Worm (Caenorhabditis elegans): ENCODE data around the gene arg-1.

The arg-1 gene

DNA sequence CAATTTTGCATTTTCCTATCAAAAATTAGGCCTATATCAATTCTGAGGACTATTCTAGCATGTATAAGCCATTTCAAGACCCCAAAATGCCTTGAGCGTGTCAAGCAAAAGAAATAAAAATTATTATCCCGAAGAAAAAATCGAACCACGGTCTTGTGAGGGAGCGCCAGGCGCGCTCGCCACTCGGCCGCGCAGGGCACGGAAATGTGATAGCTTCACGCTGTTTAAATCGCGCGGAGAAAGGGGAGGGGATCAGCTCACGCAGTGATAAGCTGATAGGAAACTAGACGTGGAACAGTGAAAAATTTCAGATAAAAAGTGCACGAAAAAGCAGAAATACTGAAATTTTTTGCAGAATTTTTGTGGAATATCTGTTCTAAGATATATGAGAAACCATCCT lies 51.0 kb downstream of the arg-1 start (continued):
- TF ChIP-seq elt-4 (tag; optimal IDR thresholded peaks at IDR 0.05) (no peak), nhr-232 (tag; optimal IDR thresholded peaks at IDR 0.05) (peak; percentile 58), pax-1 (tag; optimal IDR thresholded peaks at IDR 0.05) (no peak), unc-86 (tag; optimal IDR thresholded peaks at IDR 0.05) (peak; percentile 51), ref-2 (tag; optimal IDR thresholded peaks at IDR 0.05) (no peak), pha-2 (tag; optimal IDR thresholded peaks at IDR 0.05) (peak; percentile 62), ztf-16 (tag; optimal IDR thresholded peaks at IDR 0.05) (peak; percentile 48), ceh-30 (tag; optimal IDR thresholded peaks at IDR 0.05) (no peak), Y22D7AL.16 (tag; optimal IDR thresholded peaks at IDR 0.05) (peak; percentile 61), pqm-1 (tag; optimal IDR thresholded peaks at IDR 0.05) (peak; percentile 30), hlh-8 (tag; optimal IDR thresholded peaks at IDR 0.05) (no peak), rnt-1 (tag; optimal IDR thresholded peaks at IDR 0.05) (peak; percentile 28), dmd-4 (tag; optimal IDR thresholded peaks at IDR 0.05; ENCODE audit: borderline replicate concordance) (peak; percentile 67), tbx-2 (tag; optimal IDR thresholded peaks at IDR 0.05) (peak; percentile 24), fkh-6 (tag; optimal IDR thresholded peaks at IDR 0.05) (peak; percentile 64), elt-2 (tag; optimal IDR thresholded peaks at IDR 0.05) (peak; percentile 67), ceh-48 (tag; optimal IDR thresholded peaks at IDR 0.05) (peak; percentile 56), ceh-34 (tag; optimal IDR thresholded peaks at IDR 0.05) (peak; percentile 91), dve-1 (tag; optimal IDR thresholded peaks at IDR 0.05) (peak; percentile 29), eyg-1 (tag; optimal IDR thresholded peaks at IDR 0.05) (no peak), zip-5 (tag; optimal IDR thresholded peaks at IDR 0.05) (peak; percentile 5), tbx-7 (tag; optimal IDR thresholded peaks at IDR 0.05) (no peak), ceh-14 (tag; optimal IDR thresholded peaks at IDR 0.05) (peak; percentile 75), hlh-6 (tag; optimal IDR thresholded peaks at IDR 0.05) (peak; percentile 78), fax-1 (tag; optimal IDR thresholded peaks at IDR 0.05) (peak; percentile 48), hlh-13 (GFP tag; optimal IDR thresholded peaks at IDR 0.05) (peak; percentile 61)

Data from whole organism, late embryonic.